Fruit fly (Drosophila melanogaster) whole organism, embryonic: ENCODE results near the gene dpr3.

Source experiments
- CG11093 ChIP-seq: fragments of 200-800 bp; sonication (Bioruptor generic); IDR thresholded peaks from 3 replicates; pipeline ENCODE4 v1.3.6; 2022; ENCODE audit warnings: missing biosample characterization, missing genetic modification characterization
- CG14050 ChIP-seq: fragments of 200-800 bp; sonication (Bioruptor generic); IDR thresholded peaks from 3 replicates; pipeline ENCODE4 v1.3.6; 2022; ENCODE audit warnings: missing biosample characterization, missing genetic modification characterization
- CG14965 ChIP-seq: fragments of 200-800 bp; sonication (Bioruptor generic); optimal IDR thresholded peaks from 2 replicates; lab custom pipeline; 2016; ENCODE audit warnings: missing biosample characterization, missing genetic modification characterization, borderline replicate concordance
- CG15601 ChIP-seq: fragments of 200-800 bp; sonication (Bioruptor generic); optimal IDR thresholded peaks from 3 replicates; lab custom pipeline; 2019; ENCODE audit warnings: missing biosample characterization, mild to moderate bottlenecking, missing genetic modification characterization, moderate library complexity
- CG17568 ChIP-seq: fragments of 200-800 bp; sonication (Bioruptor generic); optimal IDR thresholded peaks from 2 replicates; lab custom pipeline; 2018; ENCODE audit warnings: missing biosample characterization, mild to moderate bottlenecking, missing genetic modification characterization, moderate library complexity
- CG17829 ChIP-seq: fragments of 200-800 bp; optimal IDR thresholded peaks from 2 replicates; lab custom pipeline; 2019; ENCODE audit warnings: missing biosample characterization, mild to moderate bottlenecking, missing genetic modification characterization, moderate library complexity
- CG3281 ChIP-seq: fragments of 200-800 bp; sonication (Bioruptor generic); optimal IDR thresholded peaks from 3 replicates; lab custom pipeline; 2017; ENCODE audit warnings: missing biosample characterization, mild to moderate bottlenecking, missing genetic modification characterization
- CG34224 ChIP-seq: fragments of 200-800 bp; sonication (Bioruptor generic); IDR thresholded peaks from 3 replicates; pipeline ENCODE4 v1.3.6; 2022; ENCODE audit warnings: missing biosample characterization, missing genetic modification characterization; ENCODE audit not compliant: partially characterized antibody
- CG4404 ChIP-seq: fragments of 200-800 bp; sonication (Bioruptor generic); IDR thresholded peaks from 2 replicates; pipeline ENCODE4 v1.3.6; 2022; ENCODE audit warnings: missing biosample characterization, missing genetic modification characterization
- CG7357 ChIP-seq: fragments of 200-800 bp; sonication (Bioruptor generic); IDR thresholded peaks from 3 replicates; pipeline ENCODE4 v1.3.6; 2022; ENCODE audit warnings: missing biosample characterization, missing genetic modification characterization
- CG7745 ChIP-seq: fragments of 200-800 bp; sonication (Bioruptor generic); optimal IDR thresholded peaks from 2 replicates; lab custom pipeline; 2018; ENCODE audit warnings: missing biosample characterization, mild to moderate bottlenecking, missing genetic modification characterization, moderate library complexity
- D19B ChIP-seq: fragments of 200-800 bp; sonication (Bioruptor generic); optimal IDR thresholded peaks from 2 replicates; lab custom pipeline; 2017; ENCODE audit warnings: missing biosample characterization, mild to moderate bottlenecking, missing genetic modification characterization
- Dll ChIP-seq: fragments of 200-800 bp; sonication (Bioruptor generic); IDR thresholded peaks from 4 replicates; pipeline ENCODE4 v1.3.6; 2022; ENCODE audit warnings: missing biosample characterization, missing genetic modification characterization; ENCODE audit not compliant: partially characterized antibody
- Doc3 ChIP-seq: fragments of 200-800 bp; sonication (Bioruptor generic); IDR thresholded peaks from 3 replicates; pipeline ENCODE4 v1.3.6; 2022; ENCODE audit warnings: missing biosample characterization, missing genetic modification characterization; ENCODE audit not compliant: partially characterized antibody
- Dref ChIP-seq: fragments of 200-800 bp; sonication (Bioruptor generic); IDR thresholded peaks from 2 replicates; pipeline ENCODE4 v1.3.6; 2022; ENCODE audit warnings: missing biosample characterization, missing genetic modification characterization
- Drgx ChIP-seq: fragments of 200-800 bp; sonication (Bioruptor generic); IDR thresholded peaks from 2 replicates; pipeline ENCODE4 v1.3.6; 2022; ENCODE audit warnings: missing biosample characterization, missing genetic modification characterization
- ERR ChIP-seq: fragments of 200-800 bp; sonication (Bioruptor generic); optimal IDR thresholded peaks from 2 replicates; lab custom pipeline; 2016; ENCODE audit warnings: missing biosample characterization, missing genetic modification characterization
- Hr3 ChIP-seq: fragments of 200-800 bp; sonication (Bioruptor generic); optimal IDR thresholded peaks from 3 replicates; lab custom pipeline; 2016; ENCODE audit warnings: missing biosample characterization, missing genetic modification characterization
- Meics ChIP-seq: fragments of 200-800 bp; sonication (Bioruptor generic); optimal IDR thresholded peaks from 2 replicates; lab custom pipeline; 2017; ENCODE audit warnings: missing biosample characterization, mild to moderate bottlenecking, missing genetic modification characterization
- Rfx ChIP-seq: fragments of 200-800 bp; sonication (Bioruptor generic); IDR thresholded peaks from 2 replicates; pipeline ENCODE4 v1.3.6; 2022; ENCODE audit warnings: missing biosample characterization, missing genetic modification characterization
- Side ChIP-seq: fragments of 200-800 bp; sonication (Bioruptor generic); optimal IDR thresholded peaks from 2 replicates; lab custom pipeline; 2016; ENCODE audit warnings: missing biosample characterization, missing genetic modification characterization
- Sox102F ChIP-seq: fragments of 200-800 bp; sonication (Bioruptor generic); optimal IDR thresholded peaks from 2 replicates; lab custom pipeline; 2018; ENCODE audit warnings: missing biosample characterization, mild to moderate bottlenecking, missing genetic modification characterization, moderate library complexity
- Ssrp ChIP-seq: fragments of 200-800 bp; sonication (Bioruptor generic); optimal IDR thresholded peaks from 2 replicates; lab custom pipeline; 2018; ENCODE audit warnings: missing biosample characterization, mild to moderate bottlenecking, missing genetic modification characterization, moderate library complexity
- ab ChIP-seq: fragments of 200-800 bp; sonication (Bioruptor generic); optimal IDR thresholded peaks from 2 replicates; lab custom pipeline; 2016; ENCODE audit warnings: missing biosample characterization, missing genetic modification characterization
- ac ChIP-seq: fragments of 200-800 bp; sonication (Bioruptor generic); optimal IDR thresholded peaks from 3 replicates; lab custom pipeline; 2017; ENCODE audit warnings: missing biosample characterization, mild to moderate bottlenecking, missing genetic modification characterization
- caup ChIP-seq: fragments of 200-800 bp; sonication (Bioruptor generic); optimal IDR thresholded peaks from 3 replicates; lab custom pipeline; 2017; ENCODE audit warnings: missing biosample characterization, mild to moderate bottlenecking, missing genetic modification characterization, moderate library complexity; ENCODE audit not compliant: severe bottlenecking
- corto ChIP-seq: fragments of 200-800 bp; sonication (Bioruptor generic); optimal IDR thresholded peaks from 2 replicates; lab custom pipeline; 2016; ENCODE audit warnings: missing biosample characterization, mild to moderate bottlenecking, missing genetic modification characterization, moderate library complexity
- croc ChIP-seq: fragments of 200-800 bp; sonication (Bioruptor generic); conservative IDR thresholded peaks from 3 replicates; pipeline ENCODE4 v1.3.6; 2022; ENCODE audit warnings: missing biosample characterization, missing genetic modification characterization
- cwo ChIP-seq: fragments of 200-800 bp; sonication (Bioruptor generic); optimal IDR thresholded peaks from 3 replicates; lab custom pipeline; 2017; ENCODE audit warnings: missing biosample characterization, missing genetic modification characterization, mild to moderate bottlenecking, moderate library complexity, missing genetic modification reagents
- da ChIP-seq: fragments of 200-800 bp; sonication (Bioruptor generic); optimal IDR thresholded peaks from 2 replicates; lab custom pipeline; 2016; ENCODE audit warnings: missing biosample characterization, missing genetic modification characterization
- dpn ChIP-seq, 2 experiments: fragments of 200-800 bp; sonication (Bioruptor generic); optimal IDR thresholded peaks; 3 replicates each; lab custom pipeline; 2016; ENCODE audit warnings: missing biosample characterization in 2 of 2, missing genetic modification characterization in 2 of 2
- gem ChIP-seq: fragments of 200-800 bp; sonication (Bioruptor generic); optimal IDR thresholded peaks from 2 replicates; lab custom pipeline; 2019; ENCODE audit warnings: missing biosample characterization, mild to moderate bottlenecking, missing genetic modification characterization, moderate library complexity
- gsb-n ChIP-seq: fragments of 200-800 bp; sonication (Bioruptor generic); optimal IDR thresholded peaks from 3 replicates; lab custom pipeline; 2018; ENCODE audit warnings: missing biosample characterization, mild to moderate bottlenecking, missing genetic modification characterization
- her ChIP-seq: fragments of 200-800 bp; sonication (Bioruptor generic); optimal IDR thresholded peaks from 2 replicates; lab custom pipeline; 2016; ENCODE audit warnings: missing biosample characterization, missing genetic modification characterization
- kah ChIP-seq: fragments of 200-800 bp; sonication (Bioruptor generic); optimal IDR thresholded peaks from 2 replicates; lab custom pipeline; 2018; ENCODE audit warnings: missing biosample characterization, mild to moderate bottlenecking, missing genetic modification characterization
- lmd ChIP-seq: fragments of 200-800 bp; sonication (Bioruptor generic); IDR thresholded peaks from 2 replicates; pipeline ENCODE4 v1.3.6; 2022; ENCODE audit warnings: missing biosample characterization, missing genetic modification characterization
- nom ChIP-seq: fragments of 200-800 bp; sonication (Bioruptor generic); optimal IDR thresholded peaks from 2 replicates; lab custom pipeline; 2017; ENCODE audit warnings: missing biosample characterization, missing genetic modification characterization, mild to moderate bottlenecking, moderate library complexity, missing genetic modification reagents
- pfk ChIP-seq: fragments of 200-800 bp; sonication (Bioruptor generic); optimal IDR thresholded peaks from 2 replicates; lab custom pipeline; 2018; ENCODE audit warnings: missing biosample characterization, mild to moderate bottlenecking, missing genetic modification characterization, moderate library complexity
- row ChIP-seq: fragments of 200-800 bp; sonication (Bioruptor generic); IDR thresholded peaks from 3 replicates; pipeline ENCODE4 v1.3.6; 2022; ENCODE audit warnings: missing biosample characterization, missing genetic modification characterization
- salm ChIP-seq: fragments of 200-800 bp; sonication (Bioruptor generic); optimal IDR thresholded peaks from 2 replicates; lab custom pipeline; 2018; ENCODE audit warnings: missing biosample characterization, mild to moderate bottlenecking, missing genetic modification characterization
- sens ChIP-seq: fragments of 200-800 bp; sonication (Bioruptor generic); peaks from one replicate; lab custom pipeline; 2016; ENCODE audit warnings: missing biosample characterization, missing genetic modification characterization
- tgo ChIP-seq: fragments of 200-800 bp; sonication (Bioruptor generic); IDR thresholded peaks from 3 replicates; pipeline ENCODE4 v1.3.6; 2022; ENCODE audit warnings: missing biosample characterization, missing genetic modification characterization

Gene dpr3

DNA sequence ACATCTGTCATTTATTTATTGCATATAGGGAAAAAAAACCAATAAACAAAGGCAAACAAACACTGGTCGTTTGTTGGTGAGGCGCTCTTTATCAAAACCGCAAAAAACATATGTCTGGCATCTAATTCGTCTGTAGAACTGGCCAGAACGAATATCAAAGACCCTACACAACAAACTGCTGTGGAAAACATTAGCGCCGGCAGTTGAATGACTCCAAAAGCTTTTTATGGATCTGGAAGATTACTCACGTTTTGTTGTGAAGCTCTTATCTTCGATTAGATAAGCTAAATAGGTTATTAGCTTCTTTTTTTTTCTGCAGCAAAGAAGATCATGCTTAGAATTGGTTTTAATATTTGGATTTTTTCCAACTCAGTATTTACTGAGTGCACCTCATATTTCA is 23.3 kb upstream of the dpr3 start (continued):
- TF ChIP-seq D19B (no peak), pfk (GFP tag; lab: Kevin White, UChicago) (no peak), CG3281 (GFP tag; lab: Kevin White, UChicago) (peak; percentile 49), CG17568 (GFP tag; lab: Kevin White, UChicago) (no peak), her (GFP tag; lab: Kevin White, UChicago) (peak; percentile 37), da (GFP tag; lab: Kevin White, UChicago) (no peak), Meics (peak; percentile 58), CG17829 (tag; lab: Kevin White, UChicago) (no peak), Side (no peak), Dref (GFP tag; lab: Robert Waterston, UW) (no peak), ac (GFP tag; lab: Kevin White, UChicago) (no peak), CG11093 (GFP tag; lab: Robert Waterston, UW) (no peak), CG14050 (GFP tag; lab: Robert Waterston, UW) (no peak), corto (GFP tag; lab: Kevin White, UChicago) (no peak), CG14965 (no peak), tgo (GFP tag; lab: Robert Waterston, UW) (no peak), lmd (GFP tag; lab: Robert Waterston, UW) (no peak), row (peak; percentile 64; the same call in 1 of the 3 replicates), salm (tag; lab: Kevin White, UChicago) (no peak), kah (GFP tag; lab: Kevin White, UChicago) (no peak), CG15601 (tag; lab: Kevin White, UChicago) (no peak), caup (peak; percentile 5), nom (no peak), Rfx (GFP tag; lab: Robert Waterston, UW) (peak; percentile 31), Ssrp (tag; lab: Kevin White, UChicago) (no peak), Hr3 (GFP tag; lab: Kevin White, UChicago) (no peak)
- TF ChIP-seq, all 482 proteins: peak for 53

DNA sequence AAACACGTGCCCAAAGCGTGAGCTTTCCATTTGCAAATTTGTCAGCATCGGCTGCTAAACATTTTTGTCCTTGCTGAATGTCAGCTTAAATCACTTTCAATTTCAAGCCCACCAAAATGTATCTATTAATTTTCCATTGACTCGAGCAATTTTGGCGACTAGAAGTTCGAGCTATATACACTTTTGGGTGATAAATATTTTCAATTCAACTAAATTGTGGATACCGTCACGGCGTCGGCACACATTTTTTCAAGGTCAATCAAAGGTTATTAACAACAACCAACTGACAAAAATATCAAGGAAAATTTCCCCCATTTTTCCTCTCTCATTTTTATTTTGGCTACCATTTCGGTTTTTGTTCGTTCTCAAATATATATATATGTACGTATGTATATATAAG is 22.5 kb upstream of the dpr3 start:
- TF ChIP-seq Dll (GFP tag; lab: Robert Waterston, UW), result no peak
- no peak for TF ChIP-seq CG7357 (GFP tag; lab: Robert Waterston, UW)
- no peak for TF ChIP-seq croc
- TF ChIP-seq gsb-n, result no peak
- peak; percentile 83 for TF ChIP-seq ERR (GFP tag; lab: Kevin White, UChicago)
- TF ChIP-seq Doc3 (GFP tag; lab: Robert Waterston, UW), result no peak
- TF ChIP-seq CG34224 (GFP tag; lab: Robert Waterston, UW), result no peak
- peak; percentile 46 for TF ChIP-seq cwo (GFP tag; lab: Kevin White, UChicago)
- no peak for TF ChIP-seq CG4404 (GFP tag; lab: Robert Waterston, UW)

DNA sequence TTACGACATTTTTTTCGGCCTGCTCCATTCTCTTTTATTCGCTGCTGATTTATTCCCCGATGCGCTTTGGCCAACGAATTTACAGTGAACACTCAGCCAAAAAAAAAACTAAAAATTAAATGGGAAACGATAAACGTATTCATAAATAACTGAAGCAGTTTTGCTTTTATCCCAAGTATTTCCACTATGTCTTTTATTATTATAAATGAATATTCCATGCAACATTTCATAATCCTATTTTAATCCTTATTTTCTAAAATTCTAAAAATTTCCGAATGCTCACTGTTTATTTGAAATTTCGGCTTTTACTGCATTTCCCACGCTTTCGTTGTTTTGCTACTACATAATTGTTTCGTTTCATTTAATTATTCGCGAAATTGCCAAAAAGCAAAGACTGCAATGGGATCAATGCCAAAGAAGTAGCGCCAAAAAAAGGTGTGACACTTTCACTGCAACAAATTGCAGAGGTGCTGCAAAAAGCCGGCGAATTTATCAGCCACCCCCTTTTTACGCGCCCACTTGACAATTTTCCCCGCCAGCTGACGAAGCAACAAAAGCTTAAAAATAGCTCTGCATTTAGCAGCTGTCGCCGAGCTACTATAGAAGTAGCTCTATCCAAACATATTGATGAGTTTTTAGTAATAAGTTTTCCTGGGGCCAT is 21.9 kb upstream of the dpr3 start:
- TF ChIP-seq gem (tag; lab: Kevin White, UChicago) (peak; percentile 11), row (peak; percentile 17; the same call in 1 of the 3 replicates), sens (GFP tag; lab: Kevin White, UChicago) (peak; percentile 49), ab (no peak), CG7745 (no peak), Drgx (GFP tag; lab: Robert Waterston, UW) (peak; percentile 36; the same call in 1 of the 2 replicates), dpn (GFP tag; optimal IDR thresholded peaks at IDR 0.05; lab: Kevin White, UChicago) (no peak), Sox102F (GFP tag; lab: Kevin White, UChicago) (peak; percentile 0)
